Worm (Caenorhabditis elegans) whole organism, mixed stage, embryonic: ENCODE data around the gene T25E12.16.

Source experiments
- M03D4.4 ChIP-seq: sonication (generic microtip); optimal IDR thresholded peaks from 2 replicates; lab custom pipeline; 2017; ENCODE audit warnings: mild to moderate bottlenecking, missing genetic modification characterization, missing compliant biosample characterization
- bed-3 ChIP-seq: fragments of 200-800 bp; sonication (Bioruptor generic); optimal IDR thresholded peaks from 3 replicates; lab custom pipeline; 2018; ENCODE audit warnings: mild to moderate bottlenecking, missing genetic modification characterization, moderate library complexity, missing compliant biosample characterization
- blmp-1 ChIP-seq: fragments of 150-350 bp; optimal IDR thresholded peaks from 2 replicates; lab custom pipeline; 2014; ENCODE audit warnings: missing biosample characterization, missing genetic modification characterization
- ceh-39 ChIP-seq: fragments of 150-350 bp; optimal IDR thresholded peaks from 2 replicates; lab custom pipeline; 2014; ENCODE audit warnings: missing biosample characterization, missing genetic modification characterization
- ceh-43 ChIP-seq: fragments of 200-800 bp; sonication (Bioruptor generic); optimal IDR thresholded peaks from 2 replicates; lab custom pipeline; 2018; ENCODE audit warnings: mild to moderate bottlenecking, missing genetic modification characterization, moderate library complexity, missing compliant biosample characterization
- ceh-83 ChIP-seq: fragments of 200-800 bp; sonication (Bioruptor generic); optimal IDR thresholded peaks from 2 replicates; lab custom pipeline; 2018; ENCODE audit warnings: mild to moderate bottlenecking, missing genetic modification characterization, missing compliant biosample characterization
- ces-1 ChIP-seq: fragments of 150-350 bp; optimal IDR thresholded peaks from 2 replicates; lab custom pipeline; 2014; ENCODE audit warnings: missing biosample characterization, missing genetic modification reagents, missing genetic modification characterization
- cnd-1 ChIP-seq: fragments of 200-800 bp; sonication (Bioruptor generic); optimal IDR thresholded peaks from 2 replicates; lab custom pipeline; 2018; ENCODE audit warnings: mild to moderate bottlenecking, missing genetic modification characterization, missing compliant biosample characterization
- drap-1 ChIP-seq: fragments of 200-800 bp; sonication (Bioruptor generic); optimal IDR thresholded peaks from 3 replicates; lab custom pipeline; 2018; ENCODE audit warnings: mild to moderate bottlenecking, missing genetic modification characterization, missing compliant biosample characterization
- elt-1 ChIP-seq: sonication (generic microtip); optimal IDR thresholded peaks from 2 replicates; lab custom pipeline; 2017; ENCODE audit warnings: missing genetic modification characterization, mild to moderate bottlenecking, missing compliant biosample characterization, antibody characterized with exemption, moderate library complexity, borderline replicate concordance; ENCODE audit not compliant: insufficient read depth
- elt-3 ChIP-seq: fragments of 150-350 bp; optimal IDR thresholded peaks from 2 replicates; lab custom pipeline; 2014; ENCODE audit warnings: missing biosample characterization, missing genetic modification characterization
- flh-1 ChIP-seq: fragments of 200-800 bp; sonication (Bioruptor generic); optimal IDR thresholded peaks from 2 replicates; lab custom pipeline; 2018; ENCODE audit warnings: mild to moderate bottlenecking, missing genetic modification characterization, moderate library complexity, missing compliant biosample characterization
- ham-2 ChIP-seq: fragments of 200-800 bp; sonication (Bioruptor generic); optimal IDR thresholded peaks from 2 replicates; lab custom pipeline; 2018; ENCODE audit warnings: mild to moderate bottlenecking, missing genetic modification characterization, missing compliant biosample characterization
- hlh-1 ChIP-seq: fragments of 150-350 bp; optimal IDR thresholded peaks from 2 replicates; lab custom pipeline; 2014; ENCODE audit warnings: missing biosample characterization, missing genetic modification reagents, missing genetic modification characterization
- lin-13 ChIP-seq: fragments of 150-350 bp; optimal IDR thresholded peaks from 2 replicates; lab custom pipeline; 2014; ENCODE audit warnings: missing biosample characterization, missing genetic modification characterization
- lin-32 ChIP-seq: fragments of 200-800 bp; sonication (Bioruptor generic); optimal IDR thresholded peaks from 2 replicates; lab custom pipeline; 2018; ENCODE audit warnings: mild to moderate bottlenecking, missing genetic modification characterization, missing compliant biosample characterization
- lsy-2 ChIP-seq: fragments of 150-350 bp; optimal IDR thresholded peaks from 2 replicates; lab custom pipeline; 2014; ENCODE audit warnings: missing biosample characterization, missing genetic modification characterization
- mab-5 ChIP-seq: fragments of 150-350 bp; optimal IDR thresholded peaks from 2 replicates; lab custom pipeline; 2014; ENCODE audit warnings: missing biosample characterization, missing genetic modification characterization
- mep-1 ChIP-seq: fragments of 150-350 bp; optimal IDR thresholded peaks from 2 replicates; lab custom pipeline; 2017; ENCODE audit warnings: missing biosample characterization, missing genetic modification reagents, missing genetic modification characterization, inconsistent platforms
- mls-2 ChIP-seq: sonication (generic microtip); optimal IDR thresholded peaks from 2 replicates; lab custom pipeline; 2016; ENCODE audit warnings: mild to moderate bottlenecking, missing genetic modification characterization, moderate library complexity, missing compliant biosample characterization
- nhr-12 ChIP-seq: fragments of 150-350 bp; optimal IDR thresholded peaks from 2 replicates; lab custom pipeline; 2014; ENCODE audit warnings: missing biosample characterization, missing genetic modification characterization
- nhr-2 ChIP-seq: fragments of 150-350 bp; optimal IDR thresholded peaks from 2 replicates; lab custom pipeline; 2014; ENCODE audit warnings: missing biosample characterization, missing genetic modification characterization
- nhr-237 ChIP-seq: fragments of 150-350 bp; optimal IDR thresholded peaks from 2 replicates; lab custom pipeline; 2014; ENCODE audit warnings: missing biosample characterization, missing genetic modification characterization
- nhr-76 ChIP-seq: sonication (generic microtip); optimal IDR thresholded peaks from 2 replicates; lab custom pipeline; 2017; ENCODE audit warnings: missing biosample characterization, missing genetic modification characterization
- pha-4 ChIP-seq: fragments of 150-350 bp; optimal IDR thresholded peaks from 2 replicates; lab custom pipeline; 2018; ENCODE audit warnings: missing biosample characterization, missing genetic modification reagents, missing genetic modification characterization
- sem-2 ChIP-seq: fragments of 200-800 bp; sonication (Bioruptor generic); optimal IDR thresholded peaks from 2 replicates; lab custom pipeline; 2018; ENCODE audit warnings: mild to moderate bottlenecking, missing genetic modification characterization, missing compliant biosample characterization
- snpc-4 ChIP-seq: fragments of 150-350 bp; optimal IDR thresholded peaks from 2 replicates; lab custom pipeline; 2014; ENCODE audit warnings: missing biosample characterization, missing genetic modification characterization
- sptf-1 ChIP-seq: sonication (generic microtip); optimal IDR thresholded peaks from 2 replicates; lab custom pipeline; 2017; ENCODE audit warnings: mild to moderate bottlenecking, missing genetic modification characterization, moderate library complexity, missing compliant biosample characterization
- tbx-8 ChIP-seq: fragments of 200-800 bp; sonication (Bioruptor generic); optimal IDR thresholded peaks from 2 replicates; lab custom pipeline; 2018; ENCODE audit warnings: mild to moderate bottlenecking, missing genetic modification characterization, moderate library complexity, missing compliant biosample characterization
- unc-62 ChIP-seq: fragments of 150-350 bp; optimal IDR thresholded peaks from 2 replicates; lab custom pipeline; 2014; ENCODE audit warnings: missing biosample characterization, missing genetic modification reagents, missing genetic modification characterization
- zip-8 ChIP-seq: fragments of 150-350 bp; optimal IDR thresholded peaks from 2 replicates; lab custom pipeline; 2014; ENCODE audit warnings: missing biosample characterization, missing genetic modification characterization
- ztf-11 ChIP-seq: fragments of 150-350 bp; optimal IDR thresholded peaks from 2 replicates; lab custom pipeline; 2014; ENCODE audit warnings: missing biosample characterization, missing genetic modification characterization

The T25E12.16 gene

DNA sequence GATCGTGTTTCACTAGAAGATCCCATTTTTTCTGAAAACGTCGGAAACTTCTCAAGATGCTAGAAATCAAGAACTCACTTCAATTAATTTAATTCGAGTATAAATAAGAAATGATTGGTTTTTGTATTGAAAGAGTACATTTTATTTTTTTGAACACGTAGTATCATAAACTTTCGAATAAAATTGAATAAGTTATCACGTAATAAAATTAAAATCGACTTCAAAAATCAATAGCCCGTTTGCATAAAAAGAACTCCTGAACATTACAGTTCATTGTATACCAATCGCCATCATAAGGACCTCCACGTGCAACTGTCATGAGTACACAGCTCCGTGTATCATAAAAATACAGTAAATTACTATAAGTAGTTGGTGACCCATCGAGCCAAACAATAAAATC lies at the start of gene T25E12.16:
Gene T25E12.16, minus strand, starts transcription at position 101 of the 400 bp plus-strand sequence.
- TF ChIP-seq nhr-76, result no peak
- TF ChIP-seq ceh-43, result no peak
- no peak for TF ChIP-seq bed-3 (GFP tag; lab: Kevin White, UChicago)
- TF ChIP-seq mep-1 (tag; lab: Kevin White, UChicago), result no peak
- no peak for TF ChIP-seq tbx-8
- TF ChIP-seq sem-2 (GFP tag; lab: Kevin White, UChicago), result no peak
- no peak for TF ChIP-seq lsy-2 (tag; lab: Kevin White, UChicago)
- no peak for TF ChIP-seq cnd-1
- no peak for TF ChIP-seq mab-5 (tag; lab: Kevin White, UChicago)

DNA sequence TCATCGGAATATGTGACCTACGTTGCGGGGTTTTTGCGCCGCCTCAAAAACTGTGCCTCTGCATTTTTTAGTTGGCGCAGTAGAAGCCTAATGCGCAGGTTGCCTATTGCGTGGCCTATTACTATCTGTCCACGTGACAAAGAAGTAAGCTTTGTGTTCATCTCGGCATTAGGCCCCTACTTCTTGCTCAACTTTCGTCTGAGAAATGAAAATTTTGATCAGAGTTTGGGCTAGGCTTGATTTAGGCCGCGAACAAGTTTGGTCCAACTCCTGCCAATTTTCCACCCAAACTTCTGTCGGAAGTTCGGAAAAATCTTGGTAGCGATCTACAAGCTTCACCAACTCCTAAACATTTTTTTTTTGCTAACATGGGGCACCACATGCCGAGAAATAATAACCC lies 48.4 kb upstream of the T25E12.16 start:
- TF ChIP-seq ceh-43 (no peak), elt-1 (tag; lab: Kevin White, UChicago) (no peak), nhr-76 (no peak), M03D4.4 (tag; lab: Kevin White, UChicago) (no peak), nhr-237 (tag; lab: Kevin White, UChicago) (no peak), hlh-1 (tag; lab: Kevin White, UChicago) (no peak), blmp-1 (no peak), snpc-4 (no peak), pha-4 (no peak), bed-3 (GFP tag; lab: Kevin White, UChicago) (no peak), ceh-83 (no peak), ztf-11 (tag; lab: Kevin White, UChicago) (no peak), lin-13 (tag; lab: Kevin White, UChicago) (no peak), unc-62 (GFP tag; lab: Kevin White, UChicago) (no peak), mls-2 (tag; lab: Kevin White, UChicago) (no peak), flh-1 (GFP tag; lab: Kevin White, UChicago) (no peak), elt-3 (tag; lab: Kevin White, UChicago) (no peak)

DNA sequence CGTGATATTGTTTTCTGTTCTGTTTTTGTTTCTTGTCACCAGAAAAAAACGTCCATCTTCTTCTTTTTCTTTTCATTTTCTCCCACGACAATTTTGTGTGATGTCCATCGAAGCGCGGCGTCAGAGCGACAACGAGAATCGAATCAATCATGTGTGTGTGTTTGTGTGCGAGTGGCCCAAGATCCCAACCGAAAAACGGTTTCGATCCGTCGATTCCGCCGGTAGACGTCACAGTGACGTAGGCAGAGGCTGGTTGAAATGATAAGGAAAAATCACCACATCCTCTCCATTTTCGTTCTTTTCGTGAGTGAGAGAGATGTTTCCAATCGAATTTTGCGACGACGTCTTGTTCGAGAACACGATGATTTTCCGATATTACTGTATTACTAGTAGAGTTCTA lies 47.0 kb upstream of the T25E12.16 start:
- no peak for TF ChIP-seq nhr-76
- no peak for TF ChIP-seq mab-5 (tag; lab: Kevin White, UChicago)

DNA sequence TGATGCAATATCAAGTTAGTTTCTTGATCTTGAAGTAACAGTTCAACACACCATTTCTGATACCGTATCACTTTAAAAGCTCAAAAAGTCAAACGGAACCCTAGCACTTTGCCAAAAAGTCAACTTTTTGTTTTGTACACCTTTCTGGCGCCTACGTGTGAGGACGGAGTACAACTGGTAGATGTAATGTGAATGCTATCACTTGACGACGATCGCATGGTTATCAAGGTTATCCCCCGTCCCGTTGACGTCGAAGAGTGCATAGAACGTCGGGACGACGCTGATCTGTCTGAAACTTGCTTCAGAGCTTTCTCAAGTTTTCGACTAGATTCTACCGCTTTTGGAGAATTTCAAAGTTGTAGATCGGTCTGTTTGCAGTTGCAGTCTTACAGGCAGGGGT lies 46.4 kb upstream of the T25E12.16 start:
- no peak for TF ChIP-seq mls-2 (tag; lab: Kevin White, UChicago)
- TF ChIP-seq mab-5 (tag; lab: Kevin White, UChicago), result no peak
- TF ChIP-seq lin-32 (GFP tag; lab: Kevin White, UChicago), result no peak
- TF ChIP-seq bed-3 (GFP tag; lab: Kevin White, UChicago), result no peak
- TF ChIP-seq elt-1 (tag; lab: Kevin White, UChicago), result no peak
- no peak for TF ChIP-seq drap-1 (GFP tag; lab: Kevin White, UChicago)
- TF ChIP-seq pha-4, result no peak
- TF ChIP-seq ceh-83, result no peak
- no peak for TF ChIP-seq nhr-2
- no peak for TF ChIP-seq elt-3 (tag; lab: Kevin White, UChicago)
- no peak for TF ChIP-seq mep-1 (tag; lab: Kevin White, UChicago)

DNA sequence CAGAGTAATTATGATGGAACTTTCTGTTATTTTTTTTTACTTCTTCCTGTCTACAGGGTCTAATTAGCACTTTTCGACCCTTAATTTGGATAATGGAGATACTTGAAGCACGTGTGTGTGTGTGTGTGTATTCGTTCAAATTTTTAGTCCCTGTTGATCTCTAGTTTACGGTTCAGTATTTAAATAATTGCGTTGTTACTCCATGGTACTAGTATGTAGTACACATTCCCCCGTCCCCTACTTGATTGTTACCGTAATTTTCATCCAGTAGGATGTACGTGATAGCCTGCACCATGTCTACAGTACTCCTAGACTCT lies 45.7 kb upstream of the T25E12.16 start:
- TF ChIP-seq blmp-1 (no peak), ceh-39 (tag; lab: Kevin White, UChicago) (no peak), nhr-2 (no peak), bed-3 (GFP tag; lab: Kevin White, UChicago) (no peak), nhr-76 (no peak), nhr-237 (tag; lab: Kevin White, UChicago) (no peak), snpc-4 (no peak), ces-1 (GFP tag; lab: Kevin White, UChicago) (no peak), ztf-11 (tag; lab: Kevin White, UChicago) (no peak), nhr-12 (no peak), ham-2 (no peak), ceh-43 (no peak), zip-8 (no peak), mep-1 (tag; lab: Kevin White, UChicago) (no peak), M03D4.4 (tag; lab: Kevin White, UChicago) (no peak), mls-2 (tag; lab: Kevin White, UChicago) (no peak), elt-3 (tag; lab: Kevin White, UChicago) (no peak), sptf-1 (tag; lab: Kevin White, UChicago) (no peak), mab-5 (tag; lab: Kevin White, UChicago) (no peak), lsy-2 (tag; lab: Kevin White, UChicago) (no peak)
- TF ChIP-seq, all 35 proteins: peak for 0
